Worm (Caenorhabditis elegans) whole organism, young adult: Measurements from ENCODE around the gene ZK354.8.
A peak's percentile ranks its signal among the peaks of the same experiment; 100 is the strongest.

Source experiments
- B0261.1 ChIP-seq: sonication (generic microtip); optimal IDR thresholded peaks from 2 replicates; lab custom pipeline; 2016; ENCODE audit warnings: mild to moderate bottlenecking, missing genetic modification characterization, moderate library complexity, missing compliant biosample characterization
- C06A6.2 ChIP-seq: fragments of 200-800 bp; sonication (Bioruptor generic); conservative IDR thresholded peaks from 2 replicates; pipeline ENCODE4 v1.3.6; 2022; ENCODE audit warnings: missing genetic modification characterization, missing compliant biosample characterization
- D2030.7 ChIP-seq: fragments of 200-800 bp; sonication (Bioruptor generic); IDR thresholded peaks from 2 replicates; pipeline ENCODE4 v1.3.6; 2022; ENCODE audit warnings: missing genetic modification reagents, missing genetic modification characterization, missing compliant biosample characterization
- F23B12.7 ChIP-seq: sonication (generic microtip); optimal IDR thresholded peaks from 2 replicates; lab custom pipeline; 2017; ENCODE audit warnings: missing genetic modification characterization, mild to moderate bottlenecking, missing compliant biosample characterization, antibody characterized with exemption, moderate library complexity; ENCODE audit not compliant: insufficient read depth
- F37B4.10 ChIP-seq: fragments of 200-800 bp; sonication (Bioruptor generic); IDR thresholded peaks from 2 replicates; pipeline ENCODE4 v1.3.6; 2022; ENCODE audit warnings: missing genetic modification characterization, missing compliant biosample characterization
- F52B5.7 ChIP-seq: sonication (generic microtip); optimal IDR thresholded peaks from 2 replicates; lab custom pipeline; 2016; ENCODE audit warnings: mild to moderate bottlenecking, missing genetic modification characterization, missing compliant biosample characterization
- K11D2.4 ChIP-seq: fragments of 200-800 bp; sonication (Bioruptor generic); IDR thresholded peaks from 2 replicates; pipeline ENCODE4 v1.3.6; 2022; ENCODE audit warnings: missing genetic modification reagents, missing genetic modification characterization, missing compliant biosample characterization
- K12H6.12 ChIP-seq: fragments of 200-800 bp; sonication (Bioruptor generic); optimal IDR thresholded peaks from 2 replicates; lab custom pipeline; 2018; ENCODE audit warnings: mild to moderate bottlenecking, missing genetic modification characterization, missing compliant biosample characterization
- Y79H2A.3 ChIP-seq: fragments of 200-800 bp; sonication (Bioruptor generic); conservative IDR thresholded peaks from 2 replicates; pipeline ENCODE4 v1.3.6; 2022; ENCODE audit warnings: missing genetic modification reagents, missing genetic modification characterization, missing compliant biosample characterization
- Y95B8A.8 ChIP-seq: fragments of 200-800 bp; sonication (Bioruptor generic); IDR thresholded peaks from 2 replicates; pipeline ENCODE4 v1.3.6; 2022; ENCODE audit warnings: missing genetic modification reagents, missing genetic modification characterization, missing compliant biosample characterization
- atf-7 ChIP-seq: sonication (generic microtip); optimal IDR thresholded peaks from 2 replicates; lab custom pipeline; 2017; ENCODE audit warnings: mild to moderate bottlenecking, missing genetic modification characterization, missing compliant biosample characterization
- attf-6 ChIP-seq: fragments of 200-800 bp; sonication (Bioruptor generic); IDR thresholded peaks from 2 replicates; pipeline ENCODE4 v1.3.6; 2022; ENCODE audit warnings: missing genetic modification reagents, missing genetic modification characterization, missing compliant biosample characterization
- bed-1 ChIP-seq: fragments of 200-800 bp; sonication (Bioruptor generic); IDR thresholded peaks from 2 replicates; pipeline ENCODE4 v1.3.6; 2022; ENCODE audit warnings: missing genetic modification reagents, missing genetic modification characterization, missing compliant biosample characterization
- ceh-27 ChIP-seq: fragments of 200-800 bp; sonication (Bioruptor generic); optimal IDR thresholded peaks from 2 replicates; lab custom pipeline; 2018; ENCODE audit warnings: mild to moderate bottlenecking, missing genetic modification characterization, moderate library complexity, missing compliant biosample characterization
- ceh-58 ChIP-seq: fragments of 200-800 bp; sonication (Bioruptor generic); IDR thresholded peaks from 2 replicates; pipeline ENCODE4 v1.3.6; 2022; ENCODE audit warnings: missing genetic modification characterization, missing compliant biosample characterization
- die-1 ChIP-seq: sonication (generic microtip); optimal IDR thresholded peaks from 2 replicates; lab custom pipeline; 2016; ENCODE audit warnings: missing genotype, mild to moderate bottlenecking, missing genetic modification characterization, missing compliant biosample characterization
- egl-44 ChIP-seq: fragments of 200-800 bp; sonication (Bioruptor generic); IDR thresholded peaks from 2 replicates; pipeline ENCODE4 v1.3.6; 2022; ENCODE audit warnings: missing genetic modification reagents, missing genetic modification characterization, missing compliant biosample characterization
- egrh-3 ChIP-seq: fragments of 200-800 bp; sonication (Bioruptor generic); IDR thresholded peaks from 2 replicates; pipeline ENCODE4 v1.3.6; 2022; ENCODE audit warnings: missing genetic modification reagents, missing genetic modification characterization, missing compliant biosample characterization
- ets-4 ChIP-seq: fragments of 200-800 bp; sonication (Bioruptor generic); optimal IDR thresholded peaks from 2 replicates; lab custom pipeline; 2018; ENCODE audit warnings: mild to moderate bottlenecking, missing genetic modification characterization, missing compliant biosample characterization
- gei-17 ChIP-seq: fragments of 200-800 bp; sonication (Bioruptor generic); optimal IDR thresholded peaks from 2 replicates; lab custom pipeline; 2018; ENCODE audit warnings: mild to moderate bottlenecking, missing genetic modification characterization, missing compliant biosample characterization
- him-1 ChIP-seq: sonication (generic microtip); optimal IDR thresholded peaks from 2 replicates; lab custom pipeline; 2016; ENCODE audit warnings: missing genotype, missing genetic modification reagents, missing genetic modification characterization, missing compliant biosample characterization
- hlh-26 ChIP-seq: fragments of 200-800 bp; sonication (Bioruptor generic); conservative IDR thresholded peaks from 2 replicates; pipeline ENCODE4 v1.3.6; 2022; ENCODE audit warnings: missing genetic modification reagents, missing genetic modification characterization, missing compliant biosample characterization
- hrde-1 ChIP-seq: sonication (generic microtip); optimal IDR thresholded peaks from 2 replicates; lab custom pipeline; 2016; ENCODE audit warnings: missing genetic modification characterization, mild to moderate bottlenecking, missing compliant biosample characterization, moderate library complexity, missing genotype, missing genetic modification reagents, borderline replicate concordance
- lag-1 ChIP-seq: fragments of 200-800 bp; sonication (Bioruptor generic); IDR thresholded peaks from 2 replicates; pipeline ENCODE4 v1.3.6; 2022; ENCODE audit warnings: missing genetic modification reagents, missing genetic modification characterization, missing compliant biosample characterization
- lin-54 ChIP-seq: fragments of 200-800 bp; sonication (Bioruptor generic); optimal IDR thresholded peaks from 2 replicates; lab custom pipeline; 2018; ENCODE audit warnings: mild to moderate bottlenecking, missing genetic modification characterization, missing compliant biosample characterization
- mes-4 ChIP-seq: sonication (generic microtip); optimal IDR thresholded peaks from 2 replicates; lab custom pipeline; 2016; ENCODE audit warnings: missing genotype, missing genetic modification characterization, missing compliant biosample characterization
- nfyb-1 ChIP-seq: fragments of 200-800 bp; sonication (Bioruptor generic); IDR thresholded peaks from 2 replicates; pipeline ENCODE4 v1.3.6; 2022; ENCODE audit warnings: missing genetic modification reagents, missing genetic modification characterization, missing compliant biosample characterization
- nhr-27 ChIP-seq: fragments of 200-800 bp; sonication (Bioruptor generic); optimal IDR thresholded peaks from 2 replicates; lab custom pipeline; 2018; ENCODE audit warnings: mild to moderate bottlenecking, missing genetic modification characterization, moderate library complexity, missing compliant biosample characterization
- nhr-80 ChIP-seq: sonication (generic microtip); optimal IDR thresholded peaks from 2 replicates; lab custom pipeline; 2016; ENCODE audit warnings: missing genetic modification characterization, missing compliant biosample characterization
- nhr-90 ChIP-seq: sonication (generic microtip); optimal IDR thresholded peaks from 2 replicates; lab custom pipeline; 2016; ENCODE audit warnings: missing genotype, mild to moderate bottlenecking, missing genetic modification characterization, missing compliant biosample characterization
- pbrm-1 ChIP-seq: fragments of 200-800 bp; sonication (Bioruptor generic); IDR thresholded peaks from 2 replicates; pipeline ENCODE4 v1.3.6; 2022; ENCODE audit warnings: missing genetic modification reagents, missing genetic modification characterization, missing compliant biosample characterization
- rec-8 ChIP-seq, 2 experiments: sonication (generic microtip); optimal IDR thresholded peaks; 2 replicates each; lab custom pipeline; 2016; ENCODE audit warnings: mild to moderate bottlenecking in 2 of 2, missing genetic modification characterization in 2 of 2, missing genetic modification reagents in 2 of 2, missing genotype in 2 of 2, missing biosample characterization in 1 of 2, missing compliant biosample characterization in 1 of 2, moderate library complexity in 1 of 2
- repo-1 ChIP-seq: sonication (generic microtip); optimal IDR thresholded peaks from 2 replicates; lab custom pipeline; 2017; ENCODE audit warnings: mild to moderate bottlenecking, missing genetic modification characterization, missing compliant biosample characterization
- rpc-1 ChIP-seq, 2 experiments: fragments of 150-350 bp in 1 of 2; sonication (generic microtip) in 1 of 2; optimal IDR thresholded peaks; 2 replicates each; lab custom pipeline; 2014 to 2018; ENCODE audit warnings: missing biosample characterization in 1 of 2, missing genetic modification characterization in 1 of 2, missing genetic modification reagents in 1 of 2, missing genotype in 1 of 2
- snpc-1.1 ChIP-seq: sonication (generic microtip); optimal IDR thresholded peaks from 2 replicates; lab custom pipeline; 2017; ENCODE audit warnings: missing genetic modification characterization, mild to moderate bottlenecking, missing compliant biosample characterization, antibody characterized with exemption, moderate library complexity, missing genotype, missing genetic modification reagents; ENCODE audit not compliant: insufficient read depth
- snpc-1.3 ChIP-seq: sonication (generic microtip); optimal IDR thresholded peaks from 2 replicates; lab custom pipeline; 2017; ENCODE audit warnings: missing genetic modification characterization, mild to moderate bottlenecking, missing compliant biosample characterization, antibody characterized with exemption, moderate library complexity, missing genotype, missing genetic modification reagents; ENCODE audit not compliant: insufficient read depth
- snpc-4 ChIP-seq, 5 experiments: fragments of 150-350 bp in 1 of 5; sonication (generic microtip) in 4 of 5; optimal IDR thresholded peaks; 2 replicates each; lab custom pipeline; 2014 to 2018; ENCODE audit warnings: missing genetic modification characterization in 5 of 5, missing biosample characterization in 3 of 5, antibody characterized with exemption in 2 of 5, mild to moderate bottlenecking in 2 of 5, missing compliant biosample characterization in 2 of 5, missing genotype in 2 of 5, moderate library complexity in 2 of 5, missing genetic modification reagents in 1 of 5
- somi-1 ChIP-seq: fragments of 200-800 bp; sonication (Bioruptor generic); optimal IDR thresholded peaks from 2 replicates; lab custom pipeline; 2018; ENCODE audit warnings: mild to moderate bottlenecking, missing genetic modification characterization, missing compliant biosample characterization
- tbp1 ChIP-seq: fragments of 200-800 bp; sonication (Bioruptor generic); optimal IDR thresholded peaks from 2 replicates; lab custom pipeline; 2018; ENCODE audit warnings: mild to moderate bottlenecking, missing genetic modification characterization, missing compliant biosample characterization
- unc-130 ChIP-seq: sonication (generic microtip); optimal IDR thresholded peaks from 2 replicates; lab custom pipeline; 2016; ENCODE audit warnings: missing genetic modification reagents, missing genetic modification characterization, missing compliant biosample characterization
- ztf-18 ChIP-seq: sonication (generic microtip); optimal IDR thresholded peaks from 2 replicates; lab custom pipeline; 2016; ENCODE audit warnings: missing genotype, mild to moderate bottlenecking, missing genetic modification characterization, missing compliant biosample characterization
- ztf-26 ChIP-seq: sonication (generic microtip); optimal IDR thresholded peaks from 2 replicates; lab custom pipeline; 2017; ENCODE audit warnings: missing genetic modification characterization, missing compliant biosample characterization

ZK354.8 gene

ce11 chrIV:5344168-5344567 is 38.2 kb upstream of the ZK354.8 start:
- TF ChIP-seq him-1 (tag; lab: Kevin White, UChicago) (peak; percentile 42), bed-1 (GFP tag; lab: Robert Waterston, UW) (no peak), Y95B8A.8 (GFP tag; lab: Robert Waterston, UW) (0 out of 2 replicates have a peak, but pooled peaks have one; percentile 24), mes-4 (tag; lab: Kevin White, UChicago) (no peak), attf-6 (GFP tag; lab: Robert Waterston, UW) (peak; percentile 46; the same call in 1 of the 2 replicates), snpc-4 (GFP tag; optimal IDR thresholded peaks at IDR 0.05; lab: Kevin White, UChicago) (peak; percentile 83), snpc-4 (tag; optimal IDR thresholded peaks at IDR 0.05; lab: Kevin White, UChicago) (peak; percentile 71 to 93 (median 90)), egl-44 (GFP tag; lab: Robert Waterston, UW) (no peak), gei-17 (GFP tag; lab: Kevin White, UChicago) (no peak), rpc-1 (optimal IDR thresholded peaks at IDR 0.05; lab: Kevin White, UChicago) (peak; percentile 55), rpc-1 (tag; optimal IDR thresholded peaks at IDR 0.05; lab: Kevin White, UChicago) (peak; percentile 79), unc-130 (no peak), C06A6.2 (GFP tag; lab: Robert Waterston, UW) (no peak), ceh-27 (GFP tag; lab: Kevin White, UChicago) (no peak), rec-8 (tag; optimal IDR thresholded peaks at IDR 0.05; lab: Kevin White, UChicago) (no peak), atf-7 (tag; lab: Kevin White, UChicago) (peak; percentile 0), D2030.7 (GFP tag; lab: Robert Waterston, UW) (peak; percentile 45; the same call in 1 of the 2 replicates), nhr-80 (tag; lab: Kevin White, UChicago) (peak; percentile 21), tbp1 (GFP tag; lab: Kevin White, UChicago) (peak; percentile 87), B0261.1 (tag; lab: Kevin White, UChicago) (peak; percentile 68), nhr-27 (no peak), nhr-90 (tag; lab: Kevin White, UChicago) (peak; percentile 4), hlh-26 (GFP tag; lab: Robert Waterston, UW) (no peak), ceh-58 (GFP tag; lab: Robert Waterston, UW) (no peak), lag-1 (no peak), F37B4.10 (GFP tag; lab: Robert Waterston, UW) (no peak), lin-54 (GFP tag; lab: Kevin White, UChicago) (peak; percentile 41), K11D2.4 (GFP tag; lab: Robert Waterston, UW) (no peak), snpc-1.1 (tag; lab: Kevin White, UChicago) (peak; percentile 87), F52B5.7 (tag; lab: Kevin White, UChicago) (no peak), F23B12.7 (tag; lab: Kevin White, UChicago) (peak; percentile 45), snpc-1.3 (tag; lab: Kevin White, UChicago) (peak; percentile 36), ztf-18 (tag; lab: Kevin White, UChicago) (peak; percentile 30), K12H6.12 (tag; lab: Kevin White, UChicago) (no peak), nfyb-1 (GFP tag; lab: Robert Waterston, UW) (0 out of 2 replicates have a peak, but pooled peaks have one; percentile 36), pbrm-1 (0 out of 2 replicates have a peak, but pooled peaks have one; percentile 53), ztf-26 (no peak), die-1 (tag; lab: Kevin White, UChicago) (peak; percentile 47), somi-1 (GFP tag; lab: Kevin White, UChicago) (no peak), ets-4 (no peak), egrh-3 (GFP tag; lab: Robert Waterston, UW) (no peak), Y79H2A.3 (GFP tag; lab: Robert Waterston, UW) (no peak), repo-1 (tag; lab: Kevin White, UChicago) (no peak), hrde-1 (tag; lab: Kevin White, UChicago) (no peak)
